Fruit fly (Drosophila melanogaster): ENCODE measurements around the gene CG7800.

Gene CG7800

DNA sequence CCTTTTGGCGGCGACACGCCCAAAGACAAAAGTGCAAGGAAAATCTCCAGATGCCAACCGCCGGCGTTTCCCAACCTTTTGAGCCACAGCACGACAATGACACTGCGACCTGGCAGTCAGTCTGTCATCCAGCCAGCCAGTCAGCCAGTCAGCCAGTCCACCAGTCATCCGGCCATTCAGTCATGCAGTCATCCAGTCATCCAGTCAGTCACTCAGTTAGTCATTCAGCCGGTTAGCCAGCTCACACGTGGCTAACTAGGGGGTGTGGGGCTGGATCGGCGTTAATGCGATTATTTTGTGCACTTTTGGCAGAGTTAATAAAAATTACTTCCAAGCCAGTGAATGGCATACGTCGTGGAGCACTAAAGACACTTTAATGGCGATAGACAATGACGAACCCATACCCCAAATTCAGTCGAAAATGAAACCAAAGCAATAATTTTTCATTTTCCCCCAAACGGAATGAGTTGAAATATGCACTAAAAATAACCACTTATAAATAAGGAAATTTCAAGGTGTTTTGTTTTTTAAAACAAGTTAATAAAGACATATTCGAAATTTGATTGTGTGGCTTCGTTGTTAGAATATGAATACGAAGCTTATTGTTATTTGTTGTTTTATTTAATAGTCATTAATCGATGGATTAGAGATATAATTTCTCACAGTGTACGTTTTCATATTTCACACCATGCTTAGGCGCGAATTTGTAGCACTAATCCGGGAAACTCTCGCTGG, 7.1 kb downstream of the CG7800 start (continued):
- no peak for TF ChIP-seq abd-A (tag; optimal IDR thresholded peaks at IDR 0.05)
- TF ChIP-seq peb (GFP tag; IDR thresholded peaks at IDR 0.05) = no peak
- no peak for TF ChIP-seq otp (GFP tag; IDR thresholded peaks at IDR 0.05)
- TF ChIP-seq dmrt11E (tag; optimal IDR thresholded peaks at IDR 0.05) = peak; percentile 45
- no peak for TF ChIP-seq gcm (GFP tag; optimal IDR thresholded peaks at IDR 0.05)
- no peak for TF ChIP-seq Mad (GFP tag; optimal IDR thresholded peaks at IDR 0.05)
- TF ChIP-seq Doc2 (GFP tag; IDR thresholded peaks at IDR 0.05) = no peak
- no peak for TF ChIP-seq CG10462 (GFP tag; optimal IDR thresholded peaks at IDR 0.05)
- TF ChIP-seq dimm (GFP tag; IDR thresholded peaks at IDR 0.05) = no peak
- TF ChIP-seq her (GFP tag; optimal IDR thresholded peaks at IDR 0.05) = no peak
- TF ChIP-seq CG12942 (GFP tag; optimal IDR thresholded peaks at IDR 0.05) = no peak
- TF ChIP-seq CG13287 (GFP tag; IDR thresholded peaks at IDR 0.05; ENCODE audit: partially characterized antibody) = no peak
- TF ChIP-seq Sox100B (GFP tag; optimal IDR thresholded peaks at IDR 0.05) = no peak
- TF ChIP-seq D19B (GFP tag; optimal IDR thresholded peaks at IDR 0.05) = no peak
- no peak for TF ChIP-seq CG10209 (GFP tag; optimal IDR thresholded peaks at IDR 0.05)
- no peak for TF ChIP-seq dysf (GFP tag; IDR thresholded peaks at IDR 0.05)
- TF ChIP-seq MTF-1 (GFP tag; optimal IDR thresholded peaks at IDR 0.05; ENCODE audit: borderline replicate concordance) = no peak
- no peak for TF ChIP-seq hth (optimal IDR thresholded peaks at IDR 0.05)
- TF ChIP-seq tna (GFP tag; IDR thresholded peaks at IDR 0.05; ENCODE audit: partially characterized antibody) = no peak
- no peak for TF ChIP-seq CG15514 (GFP tag; optimal IDR thresholded peaks at IDR 0.05)
- TF ChIP-seq CG3163 (GFP tag; optimal IDR thresholded peaks at IDR 0.05) = no peak
- no peak for TF ChIP-seq CG11456 (GFP tag; IDR thresholded peaks at IDR 0.05)
- TF ChIP-seq CG9727 (GFP tag; optimal IDR thresholded peaks at IDR 0.05) = peak; percentile 11
- TF ChIP-seq croc (GFP tag; conservative IDR thresholded peaks at IDR 0.05) = no peak
- TF ChIP-seq gfzf (GFP tag; optimal IDR thresholded peaks at IDR 0.05) = no peak
- no peak for TF ChIP-seq CG7839 (tag; optimal IDR thresholded peaks at IDR 0.05)
- TF ChIP-seq CG7271 (tag; optimal IDR thresholded peaks at IDR 0.05) = no peak
- no peak for TF ChIP-seq Hmr (GFP tag; optimal IDR thresholded peaks at IDR 0.05)
- no peak for TF ChIP-seq lov (optimal IDR thresholded peaks at IDR 0.05)
- no peak for TF ChIP-seq lov (GFP tag; IDR thresholded peaks at IDR 0.05)
- no peak for TF ChIP-seq CG16863 (GFP tag; optimal IDR thresholded peaks at IDR 0.05)
- TF ChIP-seq CG3065 (GFP tag; optimal IDR thresholded peaks at IDR 0.05) = no peak
- TF ChIP-seq CG7556 (GFP tag; optimal IDR thresholded peaks at IDR 0.05) = no peak
- TF ChIP-seq CG11723 (GFP tag; optimal IDR thresholded peaks at IDR 0.05) = no peak
- no peak for TF ChIP-seq CG5245 (GFP tag; optimal IDR thresholded peaks at IDR 0.05)
- no peak for TF ChIP-seq dati (GFP tag; IDR thresholded peaks at IDR 0.05)
- no peak for TF ChIP-seq CG18619 (GFP tag; optimal IDR thresholded peaks at IDR 0.05)
- no peak for TF ChIP-seq Camta (GFP tag; optimal IDR thresholded peaks at IDR 0.05)
- no peak for TF ChIP-seq CG6254 (GFP tag; optimal IDR thresholded peaks at IDR 0.05)
- TF ChIP-seq seq (GFP tag; IDR thresholded peaks at IDR 0.05) = no peak
- no peak for TF ChIP-seq z (GFP tag; IDR thresholded peaks at IDR 0.05)
- TF ChIP-seq Mrtf (GFP tag; IDR thresholded peaks at IDR 0.05) = no peak
- no peak for TF ChIP-seq tin (GFP tag; optimal IDR thresholded peaks at IDR 0.05)
- TF ChIP-seq CG1529 (GFP tag; optimal IDR thresholded peaks at IDR 0.05) = no peak
- no peak for TF ChIP-seq Hr78 (GFP tag; optimal IDR thresholded peaks at IDR 0.05)
- no peak for TF ChIP-seq ro (GFP tag; IDR thresholded peaks at IDR 0.05)
- TF ChIP-seq Dip2 (GFP tag; IDR thresholded peaks at IDR 0.05) = no peak
- no peak for TF ChIP-seq CG13424 (tag; optimal IDR thresholded peaks at IDR 0.05)
- no peak for TF ChIP-seq CG9876 (GFP tag; optimal IDR thresholded peaks at IDR 0.05)
- TF ChIP-seq CG7963 (GFP tag; IDR thresholded peaks at IDR 0.05; ENCODE audit: partially characterized antibody) = no peak
- TF ChIP-seq nerfin-2 (GFP tag; IDR thresholded peaks at IDR 0.05; ENCODE audit: partially characterized antibody) = no peak

Measured in whole organism, embryonic.